Worm (Caenorhabditis elegans) whole organism, late embryonic: ENCODE data around the gene magu-2.

ENCODE experiments used
- C08G9.2 ChIP-seq: sonication (generic microtip); optimal IDR thresholded peaks from 2 replicates; lab custom pipeline; 2016; ENCODE audit warnings: mild to moderate bottlenecking, missing genetic modification characterization, moderate library complexity, missing compliant biosample characterization
- C38D4.7 ChIP-seq: fragments of 200-800 bp; sonication (Bioruptor generic); optimal IDR thresholded peaks from 2 replicates; lab custom pipeline; 2018; ENCODE audit warnings: mild to moderate bottlenecking, missing genetic modification characterization, moderate library complexity, missing compliant biosample characterization
- F13H6.1 ChIP-seq: sonication (generic microtip); optimal IDR thresholded peaks from 2 replicates; lab custom pipeline; 2016; ENCODE audit warnings: missing genetic modification characterization, missing compliant biosample characterization
- K02D7.2 ChIP-seq: sonication (generic microtip); optimal IDR thresholded peaks from 2 replicates; lab custom pipeline; 2017; ENCODE audit warnings: mild to moderate bottlenecking, missing genetic modification characterization, missing compliant biosample characterization
- K09A11.1 ChIP-seq: sonication (generic microtip); optimal IDR thresholded peaks from 2 replicates; lab custom pipeline; 2017; ENCODE audit warnings: antibody characterized with exemption, mild to moderate bottlenecking, missing genetic modification characterization, missing compliant biosample characterization; ENCODE audit not compliant: insufficient read depth
- Y22D7AL.16 ChIP-seq: sonication (generic microtip); optimal IDR thresholded peaks from 2 replicates; lab custom pipeline; 2016; ENCODE audit warnings: missing genetic modification characterization, missing compliant biosample characterization
- ama-1 ChIP-seq: fragments of 150-350 bp; optimal IDR thresholded peaks from 2 replicates; lab custom pipeline; 2014
- ceh-14 ChIP-seq: sonication (generic microtip); optimal IDR thresholded peaks from 2 replicates; lab custom pipeline; 2016; ENCODE audit warnings: missing genotype, missing genetic modification characterization, missing compliant biosample characterization
- ceh-18 ChIP-seq: sonication (generic microtip); optimal IDR thresholded peaks from 2 replicates; lab custom pipeline; 2016; ENCODE audit warnings: missing genetic modification characterization, missing compliant biosample characterization
- ceh-2 ChIP-seq: sonication (generic microtip); optimal IDR thresholded peaks from 2 replicates; lab custom pipeline; 2016; ENCODE audit warnings: missing genotype, missing genetic modification characterization, missing compliant biosample characterization
- ceh-24 ChIP-seq: sonication (generic microtip); optimal IDR thresholded peaks from 2 replicates; lab custom pipeline; 2016; ENCODE audit warnings: mild to moderate bottlenecking, missing genetic modification characterization, missing compliant biosample characterization
- ceh-30 ChIP-seq: fragments of 150-350 bp; optimal IDR thresholded peaks from 2 replicates; lab custom pipeline; 2014; ENCODE audit warnings: missing biosample characterization, missing genetic modification characterization
- ceh-31 ChIP-seq: sonication (generic microtip); optimal IDR thresholded peaks from 2 replicates; lab custom pipeline; 2016; ENCODE audit warnings: missing genetic modification characterization, missing compliant biosample characterization
- ceh-34 ChIP-seq: sonication (generic microtip); optimal IDR thresholded peaks from 2 replicates; lab custom pipeline; 2016; ENCODE audit warnings: mild to moderate bottlenecking, missing genetic modification characterization, missing compliant biosample characterization
- ceh-45 ChIP-seq: fragments of 200-800 bp; sonication (Bioruptor generic); IDR thresholded peaks from 2 replicates; pipeline ENCODE4 v1.3.6; 2022; ENCODE audit warnings: missing genetic modification reagents, missing genetic modification characterization, missing compliant biosample characterization
- ceh-48 ChIP-seq: sonication (generic microtip); optimal IDR thresholded peaks from 2 replicates; lab custom pipeline; 2016; ENCODE audit warnings: missing genetic modification characterization, inconsistent platforms, missing compliant biosample characterization
- ceh-6 ChIP-seq: fragments of 200-800 bp; sonication (Bioruptor generic); optimal IDR thresholded peaks from 2 replicates; lab custom pipeline; 2018; ENCODE audit warnings: mild to moderate bottlenecking, missing genetic modification characterization, missing compliant biosample characterization
- ceh-9 ChIP-seq: sonication (generic microtip); optimal IDR thresholded peaks from 2 replicates; lab custom pipeline; 2016; ENCODE audit warnings: mild to moderate bottlenecking, missing genetic modification characterization, inconsistent platforms, missing compliant biosample characterization
- che-1 ChIP-seq: sonication (generic microtip); optimal IDR thresholded peaks from 2 replicates; lab custom pipeline; 2016; ENCODE audit warnings: mild to moderate bottlenecking, missing genetic modification characterization, missing compliant biosample characterization
- dve-1 ChIP-seq: sonication (generic microtip); optimal IDR thresholded peaks from 2 replicates; lab custom pipeline; 2017; ENCODE audit warnings: antibody characterized with exemption, mild to moderate bottlenecking, missing genetic modification characterization, missing compliant biosample characterization
- elt-2 ChIP-seq: sonication (generic microtip); optimal IDR thresholded peaks from 2 replicates; lab custom pipeline; 2016; ENCODE audit warnings: missing genetic modification reagents, missing genetic modification characterization, missing compliant biosample characterization
- fax-1 ChIP-seq: sonication (generic microtip); optimal IDR thresholded peaks from 2 replicates; lab custom pipeline; 2016; ENCODE audit warnings: missing genotype, missing genetic modification characterization, missing compliant biosample characterization
- gmeb-2 ChIP-seq: sonication (generic microtip); optimal IDR thresholded peaks from 2 replicates; lab custom pipeline; 2016; ENCODE audit warnings: missing genetic modification characterization, inconsistent platforms, missing compliant biosample characterization
- hlh-13 ChIP-seq: fragments of 200-800 bp; sonication (Bioruptor generic); optimal IDR thresholded peaks from 2 replicates; lab custom pipeline; 2018; ENCODE audit warnings: mild to moderate bottlenecking, missing genetic modification characterization, missing compliant biosample characterization
- hlh-15 ChIP-seq: sonication (generic microtip); optimal IDR thresholded peaks from 2 replicates; lab custom pipeline; 2016; ENCODE audit warnings: missing genetic modification characterization, missing compliant biosample characterization
- hlh-30 ChIP-seq: sonication (generic microtip); optimal IDR thresholded peaks from 2 replicates; lab custom pipeline; 2017; ENCODE audit warnings: antibody characterized with exemption, missing genetic modification characterization, missing compliant biosample characterization; ENCODE audit not compliant: insufficient read depth
- hlh-6 ChIP-seq: sonication (generic microtip); optimal IDR thresholded peaks from 2 replicates; lab custom pipeline; 2016; ENCODE audit warnings: missing genotype, missing genetic modification characterization, missing compliant biosample characterization
- hlh-8 ChIP-seq: sonication (generic microtip); optimal IDR thresholded peaks from 2 replicates; lab custom pipeline; 2016; ENCODE audit warnings: missing genotype, missing genetic modification characterization, missing compliant biosample characterization
- lim-6 ChIP-seq: sonication (generic microtip); optimal IDR thresholded peaks from 2 replicates; lab custom pipeline; 2016; ENCODE audit warnings: missing genetic modification characterization, missing compliant biosample characterization
- lin-11 ChIP-seq: fragments of 200-800 bp; sonication (Bioruptor generic); optimal IDR thresholded peaks from 2 replicates; lab custom pipeline; 2018; ENCODE audit warnings: mild to moderate bottlenecking, missing genetic modification characterization, missing compliant biosample characterization
- madf-2 ChIP-seq: sonication (generic microtip); optimal IDR thresholded peaks from 2 replicates; lab custom pipeline; 2017; ENCODE audit warnings: missing genetic modification characterization, missing compliant biosample characterization
- nfya-1 ChIP-seq: sonication (generic microtip); optimal IDR thresholded peaks from 2 replicates; lab custom pipeline; 2017; ENCODE audit warnings: missing genetic modification characterization, mild to moderate bottlenecking, missing compliant biosample characterization, antibody characterized with exemption, moderate library complexity
- nhr-11 ChIP-seq: fragments of 150-350 bp; optimal IDR thresholded peaks from 2 replicates; lab custom pipeline; 2014; ENCODE audit warnings: missing biosample characterization, missing genetic modification characterization
- npax-4 ChIP-seq: sonication (generic microtip); optimal IDR thresholded peaks from 2 replicates; lab custom pipeline; 2016; ENCODE audit warnings: missing genetic modification characterization, missing compliant biosample characterization
- odd-2 ChIP-seq: sonication (generic microtip); optimal IDR thresholded peaks from 2 replicates; lab custom pipeline; 2017; ENCODE audit warnings: antibody characterized with exemption, mild to moderate bottlenecking, missing genetic modification characterization, missing compliant biosample characterization
- pag-3 ChIP-seq: sonication (generic microtip); optimal IDR thresholded peaks from 2 replicates; lab custom pipeline; 2016; ENCODE audit warnings: missing compliant biosample characterization, missing genetic modification characterization, borderline replicate concordance
- pat-9 ChIP-seq: fragments of 200-800 bp; sonication (Bioruptor generic); optimal IDR thresholded peaks from 2 replicates; lab custom pipeline; 2018; ENCODE audit warnings: mild to moderate bottlenecking, missing genetic modification characterization, moderate library complexity, missing compliant biosample characterization
- pax-1 ChIP-seq: fragments of 150-350 bp; optimal IDR thresholded peaks from 2 replicates; lab custom pipeline; 2014; ENCODE audit warnings: missing biosample characterization, missing genetic modification characterization
- pha-2 ChIP-seq: sonication (generic microtip); optimal IDR thresholded peaks from 2 replicates; lab custom pipeline; 2017; ENCODE audit warnings: mild to moderate bottlenecking, missing genetic modification characterization, missing compliant biosample characterization
- pha-4 ChIP-seq: fragments of 150-350 bp; optimal IDR thresholded peaks from 2 replicates; lab custom pipeline; 2018; ENCODE audit warnings: missing biosample characterization, missing genetic modification reagents, missing genetic modification characterization
- ref-2 ChIP-seq: sonication (generic microtip); optimal IDR thresholded peaks from 2 replicates; lab custom pipeline; 2016; ENCODE audit warnings: missing genetic modification characterization, missing compliant biosample characterization
- rnt-1 ChIP-seq: sonication (generic microtip); optimal IDR thresholded peaks from 2 replicates; lab custom pipeline; 2016; ENCODE audit warnings: missing genetic modification characterization, missing compliant biosample characterization
- sdc-2 ChIP-seq: sonication (generic microtip); optimal IDR thresholded peaks from 2 replicates; lab custom pipeline; 2016; ENCODE audit warnings: missing genotype, missing genetic modification characterization, missing compliant biosample characterization
- sox-4 ChIP-seq: sonication (generic microtip); optimal IDR thresholded peaks from 2 replicates; lab custom pipeline; 2017; ENCODE audit warnings: mild to moderate bottlenecking, missing genetic modification characterization, inconsistent platforms, missing compliant biosample characterization
- syd-9 ChIP-seq: sonication (generic microtip); optimal IDR thresholded peaks from 2 replicates; lab custom pipeline; 2016; ENCODE audit warnings: mild to moderate bottlenecking, missing genetic modification characterization, moderate library complexity, missing compliant biosample characterization
- tbx-2 ChIP-seq: sonication (generic microtip); optimal IDR thresholded peaks from 2 replicates; lab custom pipeline; 2016; ENCODE audit warnings: missing genetic modification characterization, missing compliant biosample characterization
- tbx-7 ChIP-seq: sonication (generic microtip); optimal IDR thresholded peaks from 2 replicates; lab custom pipeline; 2016; ENCODE audit warnings: missing genotype, missing genetic modification characterization, missing compliant biosample characterization
- unc-3 ChIP-seq, 2 experiments: fragments of 200-800 bp in 1 of 2; sonication (Bioruptor generic) in 1 of 2; sonication (generic microtip) in 1 of 2; conservative IDR thresholded peaks in 1 of 2; optimal IDR thresholded peaks in 1 of 2; 2 replicates each; pipeline versions ENCODE4 v1.3.6 to Lab custom; 2016 to 2022; ENCODE audit warnings: missing compliant biosample characterization in 2 of 2, missing genetic modification characterization in 2 of 2, missing genetic modification reagents in 1 of 2
- unc-42 ChIP-seq: sonication (generic microtip); optimal IDR thresholded peaks from 2 replicates; lab custom pipeline; 2016; ENCODE audit warnings: missing genotype, missing genetic modification characterization, missing compliant biosample characterization
- unc-55 ChIP-seq: sonication (generic microtip); optimal IDR thresholded peaks from 2 replicates; lab custom pipeline; 2017; ENCODE audit warnings: missing biosample characterization, missing genetic modification reagents, missing genetic modification characterization
- unc-86 ChIP-seq: sonication (generic microtip); optimal IDR thresholded peaks from 2 replicates; lab custom pipeline; 2016; ENCODE audit warnings: missing genetic modification characterization, missing compliant biosample characterization
- zip-5 ChIP-seq: sonication (generic microtip); optimal IDR thresholded peaks from 2 replicates; lab custom pipeline; 2016; ENCODE audit warnings: missing genetic modification characterization, missing compliant biosample characterization
- ztf-16 ChIP-seq: sonication (generic microtip); optimal IDR thresholded peaks from 2 replicates; lab custom pipeline; 2017; ENCODE audit warnings: missing genetic modification characterization, missing compliant biosample characterization

Gene magu-2

ce11 chrV:8785526-8785925, 15.3 kb downstream of the magu-2 start:
- TF ChIP-seq nhr-11 (tag; lab: Kevin White, UChicago) (no peak), ceh-24 (tag; lab: Kevin White, UChicago) (no peak), nfya-1 (tag; lab: Kevin White, UChicago) (peak; percentile 52), elt-2 (tag; lab: Kevin White, UChicago) (peak; percentile 37), hlh-13 (GFP tag; lab: Kevin White, UChicago) (peak; percentile 41), pha-4 (no peak), tbx-2 (tag; lab: Kevin White, UChicago) (peak; percentile 88), madf-2 (tag; lab: Kevin White, UChicago) (no peak), ceh-45 (GFP tag; lab: Robert Waterston, UW) (no peak), F13H6.1 (tag; lab: Kevin White, UChicago) (peak; percentile 11), unc-86 (no peak), zip-5 (tag; lab: Kevin White, UChicago) (no peak), ceh-34 (tag; lab: Kevin White, UChicago) (peak; percentile 73), ceh-31 (tag; lab: Kevin White, UChicago) (peak; percentile 73), lim-6 (tag; lab: Kevin White, UChicago) (peak; percentile 34), ceh-2 (peak; percentile 53), ceh-9 (no peak), rnt-1 (peak; percentile 90), unc-42 (tag; lab: Kevin White, UChicago) (no peak), npax-4 (tag; lab: Kevin White, UChicago) (no peak), ceh-6 (GFP tag; lab: Kevin White, UChicago) (peak; percentile 50), odd-2 (tag; lab: Kevin White, UChicago) (no peak), ceh-30 (peak; percentile 14), pax-1 (no peak), hlh-8 (peak; percentile 18), K02D7.2 (no peak), sox-4 (tag; lab: Kevin White, UChicago) (no peak), C38D4.7 (GFP tag; lab: Kevin White, UChicago) (peak; percentile 32), hlh-6 (peak; percentile 79), ceh-14 (peak; percentile 27), hlh-15 (tag; lab: Kevin White, UChicago) (no peak), gmeb-2 (tag; lab: Kevin White, UChicago) (no peak), fax-1 (tag; lab: Kevin White, UChicago) (peak; percentile 1), ref-2 (tag; lab: Kevin White, UChicago) (peak; percentile 71), tbx-7 (tag; lab: Kevin White, UChicago) (no peak), C08G9.2 (peak; percentile 19), dve-1 (tag; lab: Kevin White, UChicago) (peak; percentile 46), lin-11 (tag; lab: Kevin White, UChicago) (peak; percentile 30), pha-2 (tag; lab: Kevin White, UChicago) (no peak), syd-9 (tag; lab: Kevin White, UChicago) (peak; percentile 83), hlh-30 (no peak), sdc-2 (tag; lab: Kevin White, UChicago) (peak; percentile 57), ceh-18 (tag; lab: Kevin White, UChicago) (peak; percentile 71), che-1 (tag; lab: Kevin White, UChicago) (peak; percentile 44), ztf-16 (tag; lab: Kevin White, UChicago) (peak; percentile 53), ceh-48 (tag; lab: Kevin White, UChicago) (peak; percentile 27), pag-3 (tag; lab: Kevin White, UChicago) (no peak), K09A11.1 (tag; lab: Kevin White, UChicago) (no peak), pat-9 (tag; lab: Kevin White, UChicago) (no peak), Y22D7AL.16 (no peak), unc-3 (GFP tag; conservative IDR thresholded peaks at IDR 0.05; lab: Robert Waterston, UW) (no peak), unc-3 (tag; optimal IDR thresholded peaks at IDR 0.05; lab: Kevin White, UChicago) (no peak), ama-1 (lab: Kevin White, UChicago) (no peak), unc-55 (GFP tag; lab: Kevin White, UChicago) (peak; percentile 40)
